Worm (Caenorhabditis elegans): ENCODE measurements around the gene clc-28.
A peak's percentile ranks its signal among the peaks of the same experiment; 100 is the strongest.

clc-28 gene

DNA sequence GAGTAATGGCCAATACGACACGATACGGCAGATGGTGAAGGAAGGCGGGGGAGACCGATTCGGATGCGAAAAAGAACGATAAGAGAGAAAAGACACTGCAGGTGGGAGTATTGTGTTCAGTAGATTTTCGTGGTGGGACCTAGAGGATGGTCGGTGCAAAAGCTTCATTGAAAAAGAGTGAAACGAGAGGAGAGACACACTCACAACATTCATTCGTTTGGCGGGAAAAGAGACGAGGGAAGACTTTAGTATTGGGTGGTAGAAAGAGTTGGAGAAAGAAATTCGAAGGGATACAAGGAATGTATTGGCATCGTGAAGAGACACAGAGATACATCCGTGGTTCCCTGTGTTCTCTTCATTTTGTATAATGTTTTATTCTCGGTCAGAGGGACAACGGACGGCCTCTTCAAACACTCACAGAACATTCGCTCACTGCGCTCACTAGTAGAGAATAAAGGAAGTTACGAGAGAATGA is 17.2 kb upstream of the clc-28 start (continued):
- TF ChIP-seq dmd-8 (GFP tag; IDR thresholded peaks at IDR 0.05) (no peak), saeg-2 (GFP tag; IDR thresholded peaks at IDR 0.05) (no peak), madf-9 (GFP tag; conservative IDR thresholded peaks at IDR 0.05) (no peak), jun-1 (tag; optimal IDR thresholded peaks at IDR 0.05) (no peak), hmg-1.1 (GFP tag; IDR thresholded peaks at IDR 0.05) (peak; percentile 84), F49E8.2 (tag; optimal IDR thresholded peaks at IDR 0.05; ENCODE audit: borderline replicate concordance) (no peak), ztf-7 (tag; optimal IDR thresholded peaks at IDR 0.05) (peak; percentile 50), skn-1 (tag; optimal IDR thresholded peaks at IDR 0.05) (no peak), dpl-1 (GFP tag; optimal IDR thresholded peaks at IDR 0.05) (peak; percentile 73), ztf-11 (tag; optimal IDR thresholded peaks at IDR 0.05) (no peak), F44E2.7 (GFP tag; IDR thresholded peaks at IDR 0.05) (no peak), set-16 (GFP tag; IDR thresholded peaks at IDR 0.05) (no peak), lim-7 (GFP tag; IDR thresholded peaks at IDR 0.05) (peak; percentile 49; the same call in 1 of the 2 replicates), ceh-32 (tag; optimal IDR thresholded peaks at IDR 0.05; ENCODE audit: poor library complexity) (no peak), nhr-77 (tag; optimal IDR thresholded peaks at IDR 0.05) (peak; percentile 58), D1046.2 (GFP tag; IDR thresholded peaks at IDR 0.05) (no peak), zag-1 (tag; optimal IDR thresholded peaks at IDR 0.05) (no peak), unc-130 (GFP tag; optimal IDR thresholded peaks at IDR 0.05) (no peak), php-3 (GFP tag; IDR thresholded peaks at IDR 0.05) (no peak), lin-1 (GFP tag; IDR thresholded peaks at IDR 0.05) (no peak), spr-1 (tag; optimal IDR thresholded peaks at IDR 0.05) (no peak), ceh-28 (tag; optimal IDR thresholded peaks at IDR 0.05) (no peak), lin-39 (tag; optimal IDR thresholded peaks at IDR 0.05) (no peak), ces-1 (GFP tag; optimal IDR thresholded peaks at IDR 0.05) (peak; percentile 64), hif-1 (tag; optimal IDR thresholded peaks at IDR 0.05) (peak in 1 of 2 experiments; percentile 49), nhr-10 (tag; optimal IDR thresholded peaks at IDR 0.05) (no peak), attf-4 (tag; optimal IDR thresholded peaks at IDR 0.05) (no peak), ceh-20 (GFP tag; IDR thresholded peaks at IDR 0.05) (0 out of 2 replicates have a peak, but pooled peaks have one; percentile 14), daf-19 (GFP tag; conservative IDR thresholded peaks at IDR 0.05) (no peak), zfp-2 (tag; optimal IDR thresholded peaks at IDR 0.05) (no peak), Y105C5A.15 (GFP tag; IDR thresholded peaks at IDR 0.05) (no peak), ZK337.2 (GFP tag; IDR thresholded peaks at IDR 0.05) (no peak)

DNA sequence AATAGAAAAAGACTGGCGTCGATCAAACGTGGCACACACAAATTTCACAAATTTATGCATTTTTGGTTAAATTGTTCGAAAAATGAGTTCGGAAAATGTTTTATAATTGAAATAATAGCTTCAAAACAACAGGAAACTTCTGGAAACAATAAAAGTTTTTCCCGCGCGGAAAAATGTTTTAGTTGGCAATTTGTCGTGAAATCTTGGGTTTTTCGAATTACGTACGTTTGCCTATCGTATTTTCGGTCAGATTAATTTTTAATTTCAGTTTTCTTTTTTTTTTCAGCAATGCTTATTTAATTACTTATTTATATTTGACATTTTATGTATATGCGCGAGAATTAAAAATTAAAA is 16.2 kb upstream of the clc-28 start:
- no peak for TF ChIP-seq unc-62 (GFP tag; optimal IDR thresholded peaks at IDR 0.05 in 1 of 2)
- TF ChIP-seq unc-62 (tag; optimal IDR thresholded peaks at IDR 0.05): no peak
- no peak for TF ChIP-seq dpl-1 (GFP tag; optimal IDR thresholded peaks at IDR 0.05)
- no peak for TF ChIP-seq unc-39 (tag; optimal IDR thresholded peaks at IDR 0.05)
- TF ChIP-seq Y48G9A.11 (GFP tag; IDR thresholded peaks at IDR 0.05): 0 out of 2 replicates have a peak, but pooled peaks have one; percentile 9
- TF ChIP-seq tra-1 (GFP tag; IDR thresholded peaks at IDR 0.05): no peak

DNA sequence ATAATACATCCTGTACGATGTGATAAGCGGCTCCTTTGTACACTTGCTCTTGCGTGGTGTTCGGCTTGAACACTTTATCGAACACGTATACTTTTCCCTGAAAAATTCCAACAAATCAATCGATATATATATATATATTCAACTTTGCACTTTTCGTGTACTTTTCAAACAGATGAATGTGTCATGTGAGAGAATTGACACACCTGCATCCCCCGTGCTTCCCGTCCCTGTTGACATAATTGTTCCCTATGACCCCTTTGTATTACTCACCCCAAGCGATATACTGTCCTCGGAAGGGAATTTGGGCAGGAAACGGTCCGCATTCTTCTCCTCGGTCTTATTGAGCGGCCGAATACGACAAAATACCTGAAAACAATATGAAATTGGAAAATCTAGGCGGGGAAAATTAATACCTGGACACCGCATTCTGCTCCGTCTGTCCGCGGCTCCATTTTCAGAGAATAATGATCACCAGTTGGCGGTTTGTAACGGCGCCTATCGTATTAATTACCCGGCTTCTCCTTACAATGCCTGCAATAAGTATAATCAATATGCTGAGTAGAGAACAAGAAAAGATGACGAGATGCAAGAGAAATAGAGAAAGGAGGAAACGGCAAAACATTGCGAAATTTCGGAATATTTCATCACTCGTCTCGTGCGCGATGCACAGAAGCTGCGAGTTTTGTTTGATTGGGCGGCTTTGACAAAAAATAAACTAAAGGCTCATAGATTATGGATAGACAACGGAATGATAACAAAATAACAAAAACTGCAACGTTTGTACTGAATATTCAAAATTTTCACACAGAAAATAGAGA is 15.6 kb upstream of the clc-28 start, which contains the start of gene unc-116:
Gene unc-116 (minus strand): TSS at position 531 of the 818 bp plus-strand sequence.
- peak; percentile 33 for TF ChIP-seq aha-1 (tag)
- no peak for TF ChIP-seq unc-130 (GFP tag; optimal IDR thresholded peaks at IDR 0.05)
- TF ChIP-seq dmd-9 (GFP tag; IDR thresholded peaks at IDR 0.05): 0 out of 2 replicates have a peak, but pooled peaks have one; percentile 31
- peak; percentile 34 for TF ChIP-seq mes-2 (tag; optimal IDR thresholded peaks at IDR 0.05; ENCODE audit: poor library complexity, severe bottlenecking)
- TF ChIP-seq dpl-1 (GFP tag; optimal IDR thresholded peaks at IDR 0.05): peak; percentile 34
- no peak for TF ChIP-seq Y5F2A.4 (GFP tag; optimal IDR thresholded peaks at IDR 0.05)
- TF ChIP-seq T20F7.1 (GFP tag; optimal IDR thresholded peaks at IDR 0.05): peak; percentile 42
- peak; percentile 55 for TF ChIP-seq dve-1 (tag; optimal IDR thresholded peaks at IDR 0.05; ENCODE audit: insufficient read depth)
- 0 out of 2 replicates have a peak, but pooled peaks have one; percentile 7 for TF ChIP-seq set-16 (GFP tag; IDR thresholded peaks at IDR 0.05)
- peak; percentile 51 for TF ChIP-seq hmg-1.1 (GFP tag; IDR thresholded peaks at IDR 0.05)
- peak; percentile 79 for TF ChIP-seq hlh-30 (tag; optimal IDR thresholded peaks at IDR 0.05; ENCODE audit: insufficient read depth)
- TF ChIP-seq lim-7 (GFP tag; IDR thresholded peaks at IDR 0.05): no peak
- TF ChIP-seq egl-43 (GFP tag; IDR thresholded peaks at IDR 0.05): 0 out of 2 replicates have a peak, but pooled peaks have one; percentile 28
- TF ChIP-seq nhr-11 (tag; optimal IDR thresholded peaks at IDR 0.05): peak; percentile 22
- TF ChIP-seq lsy-2 (tag; optimal IDR thresholded peaks at IDR 0.05): peak; percentile 3 to 72
- peak; percentile 22; the same call in 1 of the 2 replicates for TF ChIP-seq T26A8.4 (GFP tag; IDR thresholded peaks at IDR 0.05)

All from whole organism, L4 larva.